Fruit fly (Drosophila melanogaster) whole organism, embryonic: ENCODE measurements around the gene RhoGAP19D.
A peak's percentile ranks its signal among the peaks of the same experiment; 100 is the strongest.

Source experiments
- Adf1 ChIP-seq: fragments of 200-800 bp; sonication (Bioruptor generic); IDR thresholded peaks from 2 replicates; pipeline ENCODE4 v1.3.6; 2022; ENCODE audit warnings: missing biosample characterization, missing genetic modification characterization
- Atf6 ChIP-seq: fragments of 200-800 bp; sonication (Bioruptor generic); IDR thresholded peaks from 2 replicates; pipeline ENCODE4 v1.3.6; 2022; ENCODE audit warnings: missing biosample characterization, missing genetic modification characterization
- CG10209 ChIP-seq: fragments of 200-800 bp; sonication (Bioruptor generic); optimal IDR thresholded peaks from 3 replicates; lab custom pipeline; 2017; ENCODE audit warnings: missing biosample characterization, mild to moderate bottlenecking, missing genetic modification characterization, missing genetic modification reagents
- CG10321 ChIP-seq: fragments of 200-800 bp; sonication (Bioruptor generic); IDR thresholded peaks from 2 replicates; pipeline ENCODE4 v1.3.6; 2022; ENCODE audit warnings: missing biosample characterization, missing genetic modification characterization
- CG10979 ChIP-seq: fragments of 200-800 bp; sonication (Bioruptor generic); optimal IDR thresholded peaks from 2 replicates; lab custom pipeline; 2018; ENCODE audit warnings: missing biosample characterization, mild to moderate bottlenecking, missing genetic modification characterization, moderate library complexity
- CG11093 ChIP-seq: fragments of 200-800 bp; sonication (Bioruptor generic); IDR thresholded peaks from 3 replicates; pipeline ENCODE4 v1.3.6; 2022; ENCODE audit warnings: missing biosample characterization, missing genetic modification characterization
- CG11247 ChIP-seq: fragments of 200-800 bp; sonication (Bioruptor generic); IDR thresholded peaks from 2 replicates; pipeline ENCODE4 v1.3.6; 2022; ENCODE audit warnings: missing biosample characterization, missing genetic modification characterization
- CG11504 ChIP-seq: fragments of 200-800 bp; sonication (Bioruptor generic); optimal IDR thresholded peaks from 3 replicates; lab custom pipeline; 2019; ENCODE audit warnings: missing biosample characterization, mild to moderate bottlenecking, missing genetic modification characterization, moderate library complexity
- CG12391 ChIP-seq: fragments of 200-800 bp; sonication (Bioruptor generic); optimal IDR thresholded peaks from 3 replicates; lab custom pipeline; 2018; ENCODE audit warnings: missing biosample characterization, mild to moderate bottlenecking, missing genetic modification characterization, moderate library complexity
- CG14710 ChIP-seq: fragments of 200-800 bp; sonication (Bioruptor generic); optimal IDR thresholded peaks from 3 replicates; lab custom pipeline; 2019; ENCODE audit warnings: missing biosample characterization, mild to moderate bottlenecking, missing genetic modification characterization, moderate library complexity
- CG14860 ChIP-seq: fragments of 200-800 bp; sonication (Bioruptor generic); IDR thresholded peaks from 3 replicates; pipeline ENCODE4 v1.3.6; 2022; ENCODE audit warnings: missing biosample characterization, missing genetic modification characterization; ENCODE audit not compliant: partially characterized antibody
- CG15479 ChIP-seq: fragments of 200-800 bp; sonication (Bioruptor generic); optimal IDR thresholded peaks from 3 replicates; lab custom pipeline; 2019; ENCODE audit warnings: missing biosample characterization, mild to moderate bottlenecking, missing genetic modification characterization, moderate library complexity
- CG17186 ChIP-seq: fragments of 200-800 bp; sonication (Bioruptor generic); optimal IDR thresholded peaks from 3 replicates; lab custom pipeline; 2017; ENCODE audit warnings: missing biosample characterization, missing genetic modification reagents, missing genetic modification characterization
- CG17568 ChIP-seq: fragments of 200-800 bp; sonication (Bioruptor generic); optimal IDR thresholded peaks from 2 replicates; lab custom pipeline; 2018; ENCODE audit warnings: missing biosample characterization, mild to moderate bottlenecking, missing genetic modification characterization, moderate library complexity
- CG1792 ChIP-seq: fragments of 200-800 bp; sonication (Bioruptor generic); optimal IDR thresholded peaks from 2 replicates; lab custom pipeline; 2016; ENCODE audit warnings: missing biosample characterization, missing genetic modification characterization
- CG18619 ChIP-seq: fragments of 200-800 bp; sonication (Bioruptor generic); optimal IDR thresholded peaks from 3 replicates; lab custom pipeline; 2017; ENCODE audit warnings: missing biosample characterization, mild to moderate bottlenecking, missing genetic modification characterization
- CG3726 ChIP-seq: fragments of 200-800 bp; sonication (Bioruptor generic); IDR thresholded peaks from 3 replicates; pipeline ENCODE4, ENCODE4 v1.3.6; 2022; ENCODE audit warnings: missing biosample characterization, missing genetic modification characterization
- CG4730 ChIP-seq: fragments of 200-800 bp; sonication (Bioruptor generic); IDR thresholded peaks from 2 replicates; pipeline ENCODE4 v1.3.6; 2022; ENCODE audit warnings: missing biosample characterization, missing genetic modification characterization
- CG6254 ChIP-seq: fragments of 200-800 bp; sonication (Bioruptor generic); optimal IDR thresholded peaks from 3 replicates; lab custom pipeline; 2017; ENCODE audit warnings: mild to moderate bottlenecking, missing biosample characterization, missing genetic modification reagents, missing genetic modification characterization
- CG7745 ChIP-seq: fragments of 200-800 bp; sonication (Bioruptor generic); optimal IDR thresholded peaks from 2 replicates; lab custom pipeline; 2018; ENCODE audit warnings: missing biosample characterization, mild to moderate bottlenecking, missing genetic modification characterization, moderate library complexity
- CG7963 ChIP-seq: fragments of 200-800 bp; sonication (Bioruptor generic); IDR thresholded peaks from 3 replicates; pipeline ENCODE4 v1.3.6; 2022; ENCODE audit warnings: missing biosample characterization, missing genetic modification characterization; ENCODE audit not compliant: partially characterized antibody
- CG8089 ChIP-seq: fragments of 200-800 bp; sonication (Bioruptor generic); optimal IDR thresholded peaks from 3 replicates; lab custom pipeline; 2016; ENCODE audit warnings: missing biosample characterization, missing genetic modification characterization
- Hey ChIP-seq: fragments of 200-800 bp; sonication (Bioruptor generic); optimal IDR thresholded peaks from 3 replicates; lab custom pipeline; 2018; ENCODE audit warnings: missing biosample characterization, mild to moderate bottlenecking, missing genetic modification characterization
- HmgZ ChIP-seq: fragments of 200-800 bp; sonication (Bioruptor generic); optimal IDR thresholded peaks from 2 replicates; lab custom pipeline; 2018; ENCODE audit warnings: missing biosample characterization, mild to moderate bottlenecking, missing genetic modification characterization
- Hr51 ChIP-seq, 2 experiments: fragments of 200-800 bp; sonication (Bioruptor generic); optimal IDR thresholded peaks; 2 replicates in 1 of 2; 3 replicates in 1 of 2; lab custom pipeline; 2016 to 2018; ENCODE audit warnings: missing biosample characterization in 2 of 2, missing genetic modification characterization in 2 of 2, mild to moderate bottlenecking in 1 of 2, moderate library complexity in 1 of 2
- Nf-YC ChIP-seq: fragments of 200-800 bp; optimal IDR thresholded peaks from 3 replicates; lab custom pipeline; 2019; ENCODE audit warnings: missing biosample characterization, mild to moderate bottlenecking, missing genetic modification characterization, moderate library complexity
- Optix ChIP-seq: fragments of 200-800 bp; sonication (Bioruptor generic); IDR thresholded peaks from 3 replicates; pipeline ENCODE4 v1.3.6; 2022; ENCODE audit warnings: missing biosample characterization, missing genetic modification characterization
- PHDP ChIP-seq: fragments of 200-800 bp; sonication (Bioruptor generic); optimal IDR thresholded peaks from 3 replicates; lab custom pipeline; 2018; ENCODE audit warnings: missing biosample characterization, mild to moderate bottlenecking, missing genetic modification characterization, moderate library complexity
- Sox100B ChIP-seq: fragments of 200-800 bp; sonication (Bioruptor generic); optimal IDR thresholded peaks from 3 replicates; lab custom pipeline; 2018; ENCODE audit warnings: missing biosample characterization, mild to moderate bottlenecking, missing genetic modification characterization
- Sry-δ ChIP-seq: fragments of 200-800 bp; sonication (Bioruptor generic); optimal IDR thresholded peaks from 2 replicates; lab custom pipeline; 2016; ENCODE audit warnings: missing biosample characterization, missing genetic modification characterization
- ac ChIP-seq: fragments of 200-800 bp; sonication (Bioruptor generic); optimal IDR thresholded peaks from 3 replicates; lab custom pipeline; 2017; ENCODE audit warnings: missing biosample characterization, mild to moderate bottlenecking, missing genetic modification characterization
- cas ChIP-seq: fragments of 200-800 bp; sonication (Bioruptor generic); IDR thresholded peaks from 2 replicates; pipeline ENCODE4 v1.3.6; 2022; ENCODE audit warnings: missing biosample characterization, missing genetic modification characterization
- cato ChIP-seq: fragments of 200-800 bp; sonication (Bioruptor generic); optimal IDR thresholded peaks from 2 replicates; lab custom pipeline; 2016; ENCODE audit warnings: missing biosample characterization, missing genetic modification characterization, borderline replicate concordance
- crc ChIP-seq: fragments of 200-800 bp; sonication (Bioruptor generic); optimal IDR thresholded peaks from 2 replicates; lab custom pipeline; 2016; ENCODE audit warnings: missing biosample characterization, missing genetic modification characterization
- danr ChIP-seq: fragments of 200-800 bp; sonication (Bioruptor generic); IDR thresholded peaks from 2 replicates; pipeline ENCODE4 v1.3.6; 2022; ENCODE audit warnings: missing biosample characterization, missing genetic modification characterization
- esg ChIP-seq: fragments of 200-800 bp; sonication (Bioruptor generic); conservative IDR thresholded peaks from 2 replicates; pipeline ENCODE4 v1.3.6; 2022; ENCODE audit warnings: missing biosample characterization, missing genetic modification characterization
- gro ChIP-seq: fragments of 200-800 bp; sonication (Bioruptor generic); optimal IDR thresholded peaks from 2 replicates; lab custom pipeline; 2016; ENCODE audit warnings: missing biosample characterization, missing genetic modification characterization
- jumu ChIP-seq: fragments of 200-800 bp; sonication (Bioruptor generic); optimal IDR thresholded peaks from 3 replicates; lab custom pipeline; 2016; ENCODE audit warnings: missing biosample characterization, missing genetic modification characterization
- org-1 ChIP-seq: fragments of 200-800 bp; sonication (Bioruptor generic); optimal IDR thresholded peaks from 2 replicates; lab custom pipeline; 2017; ENCODE audit warnings: missing biosample characterization, missing genetic modification characterization
- pita ChIP-seq: fragments of 200-800 bp; sonication (Bioruptor generic); optimal IDR thresholded peaks from 2 replicates; lab custom pipeline; 2017; ENCODE audit warnings: missing biosample characterization, mild to moderate bottlenecking, missing genetic modification characterization
- ranshi ChIP-seq: fragments of 200-800 bp; sonication (Bioruptor generic); IDR thresholded peaks from 2 replicates; pipeline ENCODE4 v1.3.6; 2022; ENCODE audit warnings: missing biosample characterization, missing genetic modification characterization
- run ChIP-seq: fragments of 200-800 bp; sonication (Bioruptor generic); optimal IDR thresholded peaks from 3 replicates; lab custom pipeline; 2018; ENCODE audit warnings: missing biosample characterization, mild to moderate bottlenecking, missing genetic modification characterization
- salm ChIP-seq: fragments of 200-800 bp; sonication (Bioruptor generic); optimal IDR thresholded peaks from 2 replicates; lab custom pipeline; 2018; ENCODE audit warnings: missing biosample characterization, mild to moderate bottlenecking, missing genetic modification characterization
- scrt ChIP-seq: fragments of 200-800 bp; sonication (Bioruptor generic); optimal IDR thresholded peaks from 2 replicates; lab custom pipeline; 2018; ENCODE audit warnings: missing biosample characterization, mild to moderate bottlenecking, missing genetic modification characterization, moderate library complexity
- seq ChIP-seq: fragments of 200-800 bp; sonication (Bioruptor generic); IDR thresholded peaks from 2 replicates; pipeline ENCODE4 v1.3.6; 2022; ENCODE audit warnings: missing biosample characterization, missing genetic modification characterization
- sim ChIP-seq: fragments of 200-800 bp; sonication (Bioruptor generic); IDR thresholded peaks from 2 replicates; pipeline ENCODE4 v1.3.6; 2022; ENCODE audit warnings: missing biosample characterization, missing genetic modification characterization
- so ChIP-seq: fragments of 200-800 bp; sonication (Bioruptor generic); IDR thresholded peaks from 3 replicates; pipeline ENCODE4 v1.3.6; 2022; ENCODE audit warnings: missing biosample characterization, missing genetic modification characterization
- stwl ChIP-seq: fragments of 200-800 bp; sonication (Bioruptor generic); optimal IDR thresholded peaks from 3 replicates; lab custom pipeline; 2018; ENCODE audit warnings: missing biosample characterization, mild to moderate bottlenecking, missing genetic modification characterization, moderate library complexity
- vfl ChIP-seq: fragments of 200-800 bp; sonication (Bioruptor generic); optimal IDR thresholded peaks from 2 replicates; lab custom pipeline; 2016; ENCODE audit warnings: missing biosample characterization, missing genetic modification characterization

RhoGAP19D gene

DNA sequence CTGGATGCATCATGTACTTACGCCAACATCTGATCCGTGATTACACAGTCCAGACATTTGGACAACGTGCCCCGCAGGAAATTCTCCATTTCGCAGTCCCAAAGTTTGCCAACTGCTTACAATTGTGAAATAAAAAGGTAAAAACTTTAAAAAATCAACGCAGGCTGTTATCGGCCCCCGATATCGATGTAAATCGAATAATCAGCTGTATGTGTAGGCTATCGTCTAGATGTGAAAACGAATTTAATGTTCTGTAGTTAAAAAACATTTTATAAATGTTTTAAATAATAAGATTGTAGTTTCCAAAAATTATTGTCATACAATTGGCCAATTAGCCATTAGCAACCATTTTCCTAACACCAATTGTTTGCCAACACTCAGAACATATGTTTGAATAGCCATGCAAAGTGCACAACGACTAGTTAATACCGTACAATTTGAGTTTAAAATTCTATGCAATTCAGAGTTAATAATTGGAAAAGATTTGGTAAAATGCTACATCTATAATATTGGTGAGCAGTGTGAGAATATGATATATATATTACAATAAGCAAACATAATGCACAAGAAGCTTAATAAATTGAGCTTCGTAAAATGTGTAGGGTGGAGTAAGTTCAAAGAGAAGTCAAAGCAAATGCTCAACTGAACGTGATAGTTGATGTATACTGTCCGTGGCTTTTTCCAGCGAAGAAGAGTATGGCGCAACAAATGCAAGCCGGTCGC, 80.9 kb downstream of the RhoGAP19D start, which contains the start of the genes CG11710 and mal (continued):
- TF ChIP-seq CG14860 (GFP tag; lab: Robert Waterston, UW), result peak; percentile 57; the same call in 2 of the 3 replicates
- peak; percentile 60; the same call in 1 of the 2 replicates for TF ChIP-seq CG4730 (GFP tag; lab: Robert Waterston, UW)
- TF ChIP-seq CG7963 (GFP tag; lab: Robert Waterston, UW), result no peak
- peak; percentile 57 for TF ChIP-seq HmgZ
- TF ChIP-seq CG6254 (GFP tag; lab: Kevin White, UChicago), result no peak
- peak; percentile 57 for TF ChIP-seq org-1 (GFP tag; lab: Kevin White, UChicago)
- no peak for TF ChIP-seq CG18619
- peak; percentile 47 for TF ChIP-seq cato (GFP tag; lab: Kevin White, UChicago)
- TF ChIP-seq CG7745 (tag; lab: Kevin White, UChicago), result no peak
- peak; percentile 0 for TF ChIP-seq CG17186 (GFP tag; lab: Kevin White, UChicago)
- TF ChIP-seq sim (GFP tag; lab: Robert Waterston, UW), result no peak
- peak in 1 of 2 experiments; percentile 32 for TF ChIP-seq Hr51 (GFP tag; optimal IDR thresholded peaks at IDR 0.05; lab: Kevin White, UChicago)
- peak; percentile 83 for TF ChIP-seq Atf6 (GFP tag; lab: Robert Waterston, UW)
- no peak for TF ChIP-seq Hey (tag; lab: Kevin White, UChicago)
- TF ChIP-seq scrt (GFP tag; lab: Kevin White, UChicago), result peak; percentile 84
- TF ChIP-seq CG10209 (GFP tag; lab: Kevin White, UChicago), result peak; percentile 80
- TF ChIP-seq CG11247 (GFP tag; lab: Robert Waterston, UW), result peak; percentile 45; the same call in 1 of the 2 replicates
- TF ChIP-seq seq (GFP tag; lab: Robert Waterston, UW), result peak; percentile 76
- peak; percentile 50 for TF ChIP-seq crc (GFP tag; lab: Kevin White, UChicago)
- TF ChIP-seq CG11093 (GFP tag; lab: Robert Waterston, UW), result peak; percentile 73
- TF ChIP-seq vfl (GFP tag; lab: Kevin White, UChicago), result peak; percentile 43
- peak; percentile 48; the same call in 1 of the 2 replicates for TF ChIP-seq Adf1 (GFP tag; lab: Robert Waterston, UW)
- peak; percentile 49 for TF ChIP-seq CG1792 (GFP tag; lab: Kevin White, UChicago)
- TF ChIP-seq Sry-δ (GFP tag; lab: Kevin White, UChicago), result peak; percentile 36
- TF ChIP-seq CG3726 (GFP tag; lab: Robert Waterston, UW), result no peak
- peak; percentile 80 for TF ChIP-seq CG14710 (tag; lab: Kevin White, UChicago)
- peak; percentile 53 for TF ChIP-seq jumu (GFP tag; lab: Kevin White, UChicago)
- TF ChIP-seq gro (GFP tag; lab: Kevin White, UChicago), result peak; percentile 84
- TF ChIP-seq esg (GFP tag; lab: Robert Waterston, UW), result peak; percentile 80
- TF ChIP-seq CG11504 (tag; lab: Kevin White, UChicago), result peak; percentile 88
- peak; percentile 68; the same call in 2 of the 3 replicates for TF ChIP-seq Optix (GFP tag; lab: Robert Waterston, UW)
- TF ChIP-seq danr (GFP tag; lab: Robert Waterston, UW), result peak; percentile 44; the same call in 1 of the 2 replicates
- TF ChIP-seq pita, result no peak
- TF ChIP-seq CG15479 (GFP tag; lab: Kevin White, UChicago), result no peak
- TF ChIP-seq cas (GFP tag; lab: Robert Waterston, UW), result no peak
- TF ChIP-seq CG12391 (tag; lab: Kevin White, UChicago), result peak; percentile 70
- no peak for TF ChIP-seq ac (GFP tag; lab: Kevin White, UChicago)
- peak; percentile 21 for TF ChIP-seq stwl (tag; lab: Kevin White, UChicago)
- TF ChIP-seq salm, result peak; percentile 9
- TF ChIP-seq PHDP (tag; lab: Kevin White, UChicago), result peak; percentile 74
- peak; percentile 60; the same call in 1 of the 2 replicates for TF ChIP-seq ranshi (GFP tag; lab: Robert Waterston, UW)
- no peak for TF ChIP-seq CG17568 (GFP tag; lab: Kevin White, UChicago)
- peak; percentile 45; the same call in 1 of the 3 replicates for TF ChIP-seq so (GFP tag; lab: Robert Waterston, UW)
- TF ChIP-seq CG10979 (tag; lab: Kevin White, UChicago), result peak; percentile 83
- TF ChIP-seq Nf-YC, result peak; percentile 81
- TF ChIP-seq CG10321, result no peak
- TF ChIP-seq Sox100B (GFP tag; lab: Kevin White, UChicago), result no peak
- no peak for TF ChIP-seq run (tag; lab: Kevin White, UChicago)
- TF ChIP-seq CG8089 (GFP tag; lab: Kevin White, UChicago), result peak; percentile 55
